Fruit fly (Drosophila melanogaster) whole organism, embryonic: ENCODE data around the gene CG33124.
A peak's percentile ranks its signal among the peaks of the same experiment; 100 is the strongest.

ENCODE experiments used
- Bgb ChIP-seq: fragments of 200-800 bp; sonication (Bioruptor generic); IDR thresholded peaks from 2 replicates; pipeline ENCODE4 v1.3.6; 2022; ENCODE audit warnings: missing biosample characterization, missing genetic modification characterization; ENCODE audit not compliant: partially characterized antibody
- CG10462 ChIP-seq: fragments of 200-800 bp; sonication (Bioruptor generic); optimal IDR thresholded peaks from 2 replicates; lab custom pipeline; 2016; ENCODE audit warnings: missing biosample characterization, missing genetic modification characterization
- CG10543 ChIP-seq: fragments of 200-800 bp; sonication (Bioruptor generic); optimal IDR thresholded peaks from 3 replicates; lab custom pipeline; 2017; ENCODE audit warnings: missing biosample characterization, mild to moderate bottlenecking, missing genetic modification characterization, moderate library complexity
- CG10654 ChIP-seq: fragments of 200-800 bp; sonication (Bioruptor generic); optimal IDR thresholded peaks from 2 replicates; lab custom pipeline; 2016; ENCODE audit warnings: missing biosample characterization, missing genetic modification characterization
- CG10979 ChIP-seq: fragments of 200-800 bp; sonication (Bioruptor generic); optimal IDR thresholded peaks from 2 replicates; lab custom pipeline; 2018; ENCODE audit warnings: missing biosample characterization, mild to moderate bottlenecking, missing genetic modification characterization, moderate library complexity
- CG12942 ChIP-seq: fragments of 200-800 bp; sonication (Bioruptor generic); optimal IDR thresholded peaks from 3 replicates; lab custom pipeline; 2016; ENCODE audit warnings: missing biosample characterization, missing genetic modification characterization
- CG13775 ChIP-seq: fragments of 200-800 bp; sonication (Bioruptor generic); optimal IDR thresholded peaks from 3 replicates; lab custom pipeline; 2017; ENCODE audit warnings: missing biosample characterization, mild to moderate bottlenecking, missing genetic modification characterization
- CG15269 ChIP-seq: fragments of 200-800 bp; sonication (Bioruptor generic); optimal IDR thresholded peaks from 2 replicates; lab custom pipeline; 2018; ENCODE audit warnings: missing biosample characterization, mild to moderate bottlenecking, missing genetic modification characterization, moderate library complexity
- CG15696 ChIP-seq: fragments of 200-800 bp; sonication (Bioruptor generic); optimal IDR thresholded peaks from 2 replicates; lab custom pipeline; 2019; ENCODE audit warnings: missing biosample characterization, mild to moderate bottlenecking, missing genetic modification characterization, moderate library complexity
- CG16813 ChIP-seq: fragments of 200-800 bp; sonication (Bioruptor generic); IDR thresholded peaks from 3 replicates; pipeline ENCODE4 v1.3.6; 2022; ENCODE audit warnings: missing biosample characterization, missing genetic modification characterization; ENCODE audit not compliant: partially characterized antibody
- CG17328 ChIP-seq: fragments of 200-800 bp; sonication (Bioruptor generic); IDR thresholded peaks from 2 replicates; pipeline ENCODE4 v1.3.6; 2022; ENCODE audit warnings: missing biosample characterization, missing genetic modification characterization
- CG17568 ChIP-seq: fragments of 200-800 bp; sonication (Bioruptor generic); optimal IDR thresholded peaks from 2 replicates; lab custom pipeline; 2018; ENCODE audit warnings: missing biosample characterization, mild to moderate bottlenecking, missing genetic modification characterization, moderate library complexity
- CG17912 ChIP-seq: fragments of 200-800 bp; sonication (Bioruptor generic); optimal IDR thresholded peaks from 2 replicates; lab custom pipeline; 2018; ENCODE audit warnings: missing biosample characterization, mild to moderate bottlenecking, missing genetic modification characterization
- CG18262 ChIP-seq: fragments of 200-800 bp; optimal IDR thresholded peaks from 3 replicates; lab custom pipeline; 2019; ENCODE audit warnings: missing biosample characterization, mild to moderate bottlenecking, missing genetic modification characterization, moderate library complexity
- CG2202 ChIP-seq: fragments of 200-800 bp; sonication (Bioruptor generic); optimal IDR thresholded peaks from 2 replicates; lab custom pipeline; 2018; ENCODE audit warnings: missing biosample characterization, mild to moderate bottlenecking, missing genetic modification characterization
- CG32767 ChIP-seq: fragments of 200-800 bp; sonication (Bioruptor generic); IDR thresholded peaks from 2 replicates; pipeline ENCODE4 v1.3.6; 2022; ENCODE audit warnings: missing biosample characterization, missing genetic modification characterization
- CG4360 ChIP-seq: fragments of 200-800 bp; sonication (Bioruptor generic); IDR thresholded peaks from 2 replicates; pipeline ENCODE4 v1.3.6; 2022; ENCODE audit warnings: missing biosample characterization, missing genetic modification characterization
- CG5180 ChIP-seq: fragments of 200-800 bp; sonication (Bioruptor generic); optimal IDR thresholded peaks from 3 replicates; lab custom pipeline; 2017; ENCODE audit warnings: missing biosample characterization, missing genetic modification characterization, mild to moderate bottlenecking, moderate library complexity, missing genetic modification reagents
- CG9215 ChIP-seq: fragments of 200-800 bp; sonication (Bioruptor generic); IDR thresholded peaks from 2 replicates; pipeline ENCODE4 v1.3.6; 2022; ENCODE audit warnings: missing biosample characterization, missing genetic modification characterization
- CG9727 ChIP-seq: fragments of 200-800 bp; sonication (Bioruptor generic); optimal IDR thresholded peaks from 3 replicates; lab custom pipeline; 2017; ENCODE audit warnings: missing biosample characterization, mild to moderate bottlenecking, missing genetic modification characterization
- CG9817 ChIP-seq: fragments of 200-800 bp; sonication (Bioruptor generic); optimal IDR thresholded peaks from 2 replicates; lab custom pipeline; 2018; ENCODE audit warnings: missing biosample characterization, mild to moderate bottlenecking, missing genetic modification characterization, moderate library complexity
- D ChIP-seq, 2 experiments: fragments of 200-800 bp in 1 of 2; fragments of >200 bp in 1 of 2; sonication (Bioruptor generic) in 1 of 2; optimal IDR thresholded peaks; 2 replicates in 1 of 2; 3 replicates in 1 of 2; lab custom pipeline; 2017; ENCODE audit warnings: mild to moderate bottlenecking in 1 of 2, missing biosample characterization in 1 of 2, missing genetic modification characterization in 1 of 2, missing genetic modification reagents in 1 of 2
- Hr39 ChIP-seq: fragments of >200 bp; optimal IDR thresholded peaks from 2 replicates; lab custom pipeline; 2017
- Lpt ChIP-seq: fragments of >200 bp; optimal IDR thresholded peaks from 2 replicates; lab custom pipeline; 2018; ENCODE audit warnings: missing biosample characterization, missing genetic modification characterization
- Med ChIP-seq: fragments of 200-800 bp; sonication (Bioruptor generic); peaks from one replicate; lab custom pipeline; 2016; ENCODE audit warnings: missing biosample characterization, missing genetic modification characterization, mild to moderate bottlenecking, inconsistent platforms, moderate library complexity
- NfI ChIP-seq: fragments of 200-800 bp; sonication (Bioruptor generic); optimal IDR thresholded peaks from 3 replicates; lab custom pipeline; 2018; ENCODE audit warnings: missing biosample characterization, mild to moderate bottlenecking, missing genetic modification characterization, moderate library complexity
- Ravus ChIP-seq: fragments of 200-800 bp; sonication (Bioruptor generic); IDR thresholded peaks from 2 replicates; pipeline ENCODE4 v1.3.6; 2022; ENCODE audit warnings: missing biosample characterization, missing genetic modification characterization
- Rx ChIP-seq: fragments of 200-800 bp; sonication (Bioruptor generic); IDR thresholded peaks from 2 replicates; pipeline ENCODE4 v1.3.6; 2022; ENCODE audit warnings: missing biosample characterization, missing genetic modification characterization
- ara ChIP-seq: fragments of 200-800 bp; sonication (Bioruptor generic); IDR thresholded peaks from 2 replicates; pipeline ENCODE4 v1.3.6; 2022; ENCODE audit warnings: missing biosample characterization, missing genetic modification characterization
- bab2 ChIP-seq: fragments of 200-800 bp; sonication (Bioruptor generic); optimal IDR thresholded peaks from 2 replicates; lab custom pipeline; 2016; ENCODE audit warnings: missing biosample characterization, missing genetic modification characterization
- bigmax ChIP-seq: fragments of 200-800 bp; sonication (Bioruptor generic); optimal IDR thresholded peaks from 2 replicates; lab custom pipeline; 2018; ENCODE audit warnings: missing biosample characterization, mild to moderate bottlenecking, missing genetic modification characterization
- bowl ChIP-seq: fragments of 200-800 bp; sonication (Bioruptor generic); IDR thresholded peaks from 2 replicates; pipeline ENCODE4 v1.3.6; 2022; ENCODE audit warnings: missing biosample characterization, missing genetic modification characterization
- caup ChIP-seq: fragments of 200-800 bp; sonication (Bioruptor generic); optimal IDR thresholded peaks from 3 replicates; lab custom pipeline; 2017; ENCODE audit warnings: missing biosample characterization, mild to moderate bottlenecking, missing genetic modification characterization, moderate library complexity; ENCODE audit not compliant: severe bottlenecking
- danr ChIP-seq: fragments of 200-800 bp; sonication (Bioruptor generic); IDR thresholded peaks from 2 replicates; pipeline ENCODE4 v1.3.6; 2022; ENCODE audit warnings: missing biosample characterization, missing genetic modification characterization
- disco-r ChIP-seq: fragments of 200-800 bp; sonication (Bioruptor generic); optimal IDR thresholded peaks from 2 replicates; lab custom pipeline; 2016; ENCODE audit warnings: missing biosample characterization, missing genetic modification characterization
- en ChIP-seq: fragments of 200-800 bp; sonication (Bioruptor generic); optimal IDR thresholded peaks from 2 replicates; lab custom pipeline; 2016; ENCODE audit warnings: missing biosample characterization, missing genetic modification characterization
- fd96Cb ChIP-seq: fragments of 200-800 bp; sonication (Bioruptor generic); optimal IDR thresholded peaks from 2 replicates; lab custom pipeline; 2018; ENCODE audit warnings: missing biosample characterization, mild to moderate bottlenecking, missing genetic modification characterization, moderate library complexity
- gsb-n ChIP-seq: fragments of 200-800 bp; sonication (Bioruptor generic); optimal IDR thresholded peaks from 3 replicates; lab custom pipeline; 2018; ENCODE audit warnings: missing biosample characterization, mild to moderate bottlenecking, missing genetic modification characterization
- hbn ChIP-seq: fragments of 200-800 bp; sonication (Bioruptor generic); IDR thresholded peaks from 2 replicates; pipeline ENCODE4 v1.3.6; 2022; ENCODE audit warnings: missing biosample characterization, missing genetic modification characterization; ENCODE audit not compliant: partially characterized antibody
- lov ChIP-seq, 2 experiments: fragments of 200-800 bp in 1 of 2; fragments of >200 bp in 1 of 2; sonication (Bioruptor generic) in 1 of 2; IDR thresholded peaks in 1 of 2; optimal IDR thresholded peaks in 1 of 2; 2 replicates in 1 of 2; 3 replicates in 1 of 2; pipeline versions ENCODE4 v1.3.6 to Lab custom; 2017 to 2022; ENCODE audit warnings: missing biosample characterization in 1 of 2, missing genetic modification characterization in 1 of 2
- mam ChIP-seq: fragments of 200-800 bp; sonication (Bioruptor generic); optimal IDR thresholded peaks from 3 replicates; lab custom pipeline; 2016; ENCODE audit warnings: missing biosample characterization, missing genetic modification characterization
- mirr ChIP-seq: fragments of 200-800 bp; sonication (Bioruptor generic); optimal IDR thresholded peaks from 3 replicates; lab custom pipeline; 2018; ENCODE audit warnings: missing biosample characterization, mild to moderate bottlenecking, missing genetic modification characterization
- nau ChIP-seq: fragments of 200-800 bp; sonication (Bioruptor generic); optimal IDR thresholded peaks from 3 replicates; lab custom pipeline; 2017; ENCODE audit warnings: missing biosample characterization, mild to moderate bottlenecking, missing genetic modification characterization, missing genetic modification reagents
- oc ChIP-seq: fragments of 200-800 bp; sonication (Bioruptor generic); optimal IDR thresholded peaks from 2 replicates; lab custom pipeline; 2018; ENCODE audit warnings: missing biosample characterization, mild to moderate bottlenecking, missing genetic modification characterization, moderate library complexity
- ranshi ChIP-seq: fragments of 200-800 bp; sonication (Bioruptor generic); IDR thresholded peaks from 2 replicates; pipeline ENCODE4 v1.3.6; 2022; ENCODE audit warnings: missing biosample characterization, missing genetic modification characterization
- sens ChIP-seq: fragments of 200-800 bp; sonication (Bioruptor generic); peaks from one replicate; lab custom pipeline; 2016; ENCODE audit warnings: missing biosample characterization, missing genetic modification characterization
- tna ChIP-seq: fragments of 200-800 bp; sonication (Bioruptor generic); IDR thresholded peaks from 2 replicates; pipeline ENCODE4 v1.3.6; 2022; ENCODE audit warnings: missing biosample characterization, missing genetic modification characterization; ENCODE audit not compliant: partially characterized antibody
- trh ChIP-seq: fragments of 200-800 bp; sonication (Bioruptor generic); optimal IDR thresholded peaks from 2 replicates; lab custom pipeline; 2016; ENCODE audit warnings: missing biosample characterization, missing genetic modification characterization
- zf30C ChIP-seq: fragments of 200-800 bp; sonication (Bioruptor generic); optimal IDR thresholded peaks from 3 replicates; lab custom pipeline; 2018; ENCODE audit warnings: missing biosample characterization, mild to moderate bottlenecking, missing genetic modification characterization

Gene CG33124

dm6 chr2L:2175930-2176643, 32.8 kb downstream of the CG33124 start (continued):
- peak; percentile 74 for TF ChIP-seq sens
- peak; percentile 83 for TF ChIP-seq Med (GFP tag; lab: Kevin White, UChicago)
- no peak for TF ChIP-seq disco-r (GFP tag; lab: Kevin White, UChicago)
- peak; percentile 1 for TF ChIP-seq CG5180 (GFP tag; lab: Kevin White, UChicago)
- TF ChIP-seq mam (GFP tag; lab: Kevin White, UChicago) = no peak
- peak; percentile 72 for TF ChIP-seq CG10543 (GFP tag; lab: Kevin White, UChicago)
- TF ChIP-seq gsb-n (tag; lab: Kevin White, UChicago) = no peak
- TF ChIP-seq NfI (GFP tag; lab: Kevin White, UChicago) = peak; percentile 37
- no peak for TF ChIP-seq CG12942 (GFP tag; lab: Kevin White, UChicago)
- peak; percentile 19 for TF ChIP-seq fd96Cb
- no peak for TF ChIP-seq en (GFP tag; lab: Kevin White, UChicago)
- TF ChIP-seq hbn = no peak
- TF ChIP-seq Hr39 (lab: Kevin White, UChicago) = no peak
- no peak for TF ChIP-seq Bgb
- no peak for TF ChIP-seq trh (GFP tag; lab: Kevin White, UChicago)
- TF ChIP-seq CG10654 (GFP tag; lab: Kevin White, UChicago) = no peak
- no peak for TF ChIP-seq CG32767
- no peak for TF ChIP-seq danr (GFP tag; lab: Robert Waterston, UW)
- TF ChIP-seq CG17568 (GFP tag; lab: Kevin White, UChicago) = peak; percentile 2
- TF ChIP-seq CG17912 (GFP tag; lab: Kevin White, UChicago) = no peak
- TF ChIP-seq CG18262 = peak; percentile 48
- peak; percentile 18 for TF ChIP-seq CG15696
- TF ChIP-seq D (optimal IDR thresholded peaks at IDR 0.05; lab: Kevin White, UChicago) = no peak
- no peak for TF ChIP-seq D (GFP tag; optimal IDR thresholded peaks at IDR 0.05; lab: Kevin White, UChicago)
- TF ChIP-seq CG9817 = peak; percentile 53
- TF ChIP-seq lov (optimal IDR thresholded peaks at IDR 0.05; lab: Kevin White, UChicago) = no peak
- no peak for TF ChIP-seq lov (GFP tag; IDR thresholded peaks at IDR 0.05; lab: Robert Waterston, UW)
- TF ChIP-seq caup = no peak
- no peak for TF ChIP-seq CG10462 (GFP tag; lab: Kevin White, UChicago)
- no peak for TF ChIP-seq CG4360 (GFP tag; lab: Robert Waterston, UW)
- no peak for TF ChIP-seq ranshi (GFP tag; lab: Robert Waterston, UW)
- TF ChIP-seq CG2202 (tag; lab: Kevin White, UChicago) = no peak
- TF ChIP-seq Ravus = no peak; the same call in 1 of the 2 replicates
- no peak for TF ChIP-seq Lpt (GFP tag; lab: Kevin White, UChicago)
- peak; percentile 34 for TF ChIP-seq bab2
- TF ChIP-seq CG10979 (tag; lab: Kevin White, UChicago) = no peak
- no peak for TF ChIP-seq tna (GFP tag; lab: Robert Waterston, UW)
- TF ChIP-seq zf30C (GFP tag; lab: Kevin White, UChicago) = no peak
- no peak for TF ChIP-seq oc (tag; lab: Kevin White, UChicago)
- TF ChIP-seq bigmax (GFP tag; lab: Kevin White, UChicago) = no peak
- TF ChIP-seq Rx = no peak
- no peak for TF ChIP-seq ara (GFP tag; lab: Robert Waterston, UW)
- TF ChIP-seq mirr (GFP tag; lab: Kevin White, UChicago) = no peak
- no peak for TF ChIP-seq CG16813 (GFP tag; lab: Robert Waterston, UW)
- peak; percentile 77 for TF ChIP-seq CG15269 (tag; lab: Kevin White, UChicago)
- TF ChIP-seq CG9215 (GFP tag; lab: Robert Waterston, UW) = peak; percentile 33
- TF ChIP-seq CG13775 = peak; percentile 41
- TF ChIP-seq bowl = no peak
- peak; percentile 56 for TF ChIP-seq CG9727 (GFP tag; lab: Kevin White, UChicago)
- no peak for TF ChIP-seq CG17328 (GFP tag; lab: Robert Waterston, UW)
- peak; percentile 60 for TF ChIP-seq nau (GFP tag; lab: Kevin White, UChicago)
